Worm (Caenorhabditis elegans) whole organism, late embryonic: ENCODE data around the gene F45B8.5.

ENCODE experiments used
- C08G9.2 ChIP-seq: sonication (generic microtip); optimal IDR thresholded peaks from 2 replicates; lab custom pipeline; 2016; ENCODE audit warnings: mild to moderate bottlenecking, missing genetic modification characterization, moderate library complexity, missing compliant biosample characterization
- F13H6.1 ChIP-seq: sonication (generic microtip); optimal IDR thresholded peaks from 2 replicates; lab custom pipeline; 2016; ENCODE audit warnings: missing genetic modification characterization, missing compliant biosample characterization
- K02D7.2 ChIP-seq: sonication (generic microtip); optimal IDR thresholded peaks from 2 replicates; lab custom pipeline; 2017; ENCODE audit warnings: mild to moderate bottlenecking, missing genetic modification characterization, missing compliant biosample characterization
- Y22D7AL.16 ChIP-seq: sonication (generic microtip); optimal IDR thresholded peaks from 2 replicates; lab custom pipeline; 2016; ENCODE audit warnings: missing genetic modification characterization, missing compliant biosample characterization
- ahr-1 ChIP-seq: sonication (generic microtip); optimal IDR thresholded peaks from 2 replicates; lab custom pipeline; 2016; ENCODE audit warnings: missing genetic modification characterization, missing compliant biosample characterization
- ama-1 ChIP-seq: fragments of 150-350 bp; optimal IDR thresholded peaks from 2 replicates; lab custom pipeline; 2014
- ceh-18 ChIP-seq: sonication (generic microtip); optimal IDR thresholded peaks from 2 replicates; lab custom pipeline; 2016; ENCODE audit warnings: missing genetic modification characterization, missing compliant biosample characterization
- ceh-2 ChIP-seq: sonication (generic microtip); optimal IDR thresholded peaks from 2 replicates; lab custom pipeline; 2016; ENCODE audit warnings: missing genotype, missing genetic modification characterization, missing compliant biosample characterization
- ceh-22 ChIP-seq: sonication (generic microtip); optimal IDR thresholded peaks from 2 replicates; lab custom pipeline; 2017; ENCODE audit warnings: missing biosample characterization, missing genetic modification characterization
- ceh-31 ChIP-seq: sonication (generic microtip); optimal IDR thresholded peaks from 2 replicates; lab custom pipeline; 2016; ENCODE audit warnings: missing genetic modification characterization, missing compliant biosample characterization
- ceh-34 ChIP-seq: sonication (generic microtip); optimal IDR thresholded peaks from 2 replicates; lab custom pipeline; 2016; ENCODE audit warnings: mild to moderate bottlenecking, missing genetic modification characterization, missing compliant biosample characterization
- ceh-48 ChIP-seq: sonication (generic microtip); optimal IDR thresholded peaks from 2 replicates; lab custom pipeline; 2016; ENCODE audit warnings: missing genetic modification characterization, inconsistent platforms, missing compliant biosample characterization
- ceh-6 ChIP-seq: fragments of 200-800 bp; sonication (Bioruptor generic); optimal IDR thresholded peaks from 2 replicates; lab custom pipeline; 2018; ENCODE audit warnings: mild to moderate bottlenecking, missing genetic modification characterization, missing compliant biosample characterization
- ceh-9 ChIP-seq: sonication (generic microtip); optimal IDR thresholded peaks from 2 replicates; lab custom pipeline; 2016; ENCODE audit warnings: mild to moderate bottlenecking, missing genetic modification characterization, inconsistent platforms, missing compliant biosample characterization
- dmd-4 ChIP-seq: sonication (generic microtip); optimal IDR thresholded peaks from 2 replicates; lab custom pipeline; 2016; ENCODE audit warnings: borderline replicate concordance, missing genetic modification characterization, missing compliant biosample characterization
- dve-1 ChIP-seq: sonication (generic microtip); optimal IDR thresholded peaks from 2 replicates; lab custom pipeline; 2017; ENCODE audit warnings: antibody characterized with exemption, mild to moderate bottlenecking, missing genetic modification characterization, missing compliant biosample characterization
- elt-2 ChIP-seq: sonication (generic microtip); optimal IDR thresholded peaks from 2 replicates; lab custom pipeline; 2016; ENCODE audit warnings: missing genetic modification reagents, missing genetic modification characterization, missing compliant biosample characterization
- elt-4 ChIP-seq: sonication (generic microtip); optimal IDR thresholded peaks from 2 replicates; lab custom pipeline; 2016; ENCODE audit warnings: missing genetic modification characterization, missing compliant biosample characterization
- ets-4 ChIP-seq: sonication (generic microtip); optimal IDR thresholded peaks from 2 replicates; lab custom pipeline; 2016; ENCODE audit warnings: missing genetic modification characterization, missing compliant biosample characterization
- fkh-6 ChIP-seq: sonication (generic microtip); optimal IDR thresholded peaks from 2 replicates; lab custom pipeline; 2016; ENCODE audit warnings: missing genetic modification characterization, missing compliant biosample characterization
- gmeb-2 ChIP-seq: sonication (generic microtip); optimal IDR thresholded peaks from 2 replicates; lab custom pipeline; 2016; ENCODE audit warnings: missing genetic modification characterization, inconsistent platforms, missing compliant biosample characterization
- hlh-13 ChIP-seq: fragments of 200-800 bp; sonication (Bioruptor generic); optimal IDR thresholded peaks from 2 replicates; lab custom pipeline; 2018; ENCODE audit warnings: mild to moderate bottlenecking, missing genetic modification characterization, missing compliant biosample characterization
- hlh-30 ChIP-seq: sonication (generic microtip); optimal IDR thresholded peaks from 2 replicates; lab custom pipeline; 2017; ENCODE audit warnings: antibody characterized with exemption, missing genetic modification characterization, missing compliant biosample characterization; ENCODE audit not compliant: insufficient read depth
- hlh-6 ChIP-seq: sonication (generic microtip); optimal IDR thresholded peaks from 2 replicates; lab custom pipeline; 2016; ENCODE audit warnings: missing genotype, missing genetic modification characterization, missing compliant biosample characterization
- lim-6 ChIP-seq: sonication (generic microtip); optimal IDR thresholded peaks from 2 replicates; lab custom pipeline; 2016; ENCODE audit warnings: missing genetic modification characterization, missing compliant biosample characterization
- mec-3 ChIP-seq: sonication (generic microtip); optimal IDR thresholded peaks from 2 replicates; lab custom pipeline; 2016; ENCODE audit warnings: borderline replicate concordance, missing genetic modification characterization, missing compliant biosample characterization
- nfya-1 ChIP-seq: sonication (generic microtip); optimal IDR thresholded peaks from 2 replicates; lab custom pipeline; 2017; ENCODE audit warnings: missing genetic modification characterization, mild to moderate bottlenecking, missing compliant biosample characterization, antibody characterized with exemption, moderate library complexity
- nhr-11 ChIP-seq: fragments of 150-350 bp; optimal IDR thresholded peaks from 2 replicates; lab custom pipeline; 2014; ENCODE audit warnings: missing biosample characterization, missing genetic modification characterization
- npax-4 ChIP-seq: sonication (generic microtip); optimal IDR thresholded peaks from 2 replicates; lab custom pipeline; 2016; ENCODE audit warnings: missing genetic modification characterization, missing compliant biosample characterization
- odd-2 ChIP-seq: sonication (generic microtip); optimal IDR thresholded peaks from 2 replicates; lab custom pipeline; 2017; ENCODE audit warnings: antibody characterized with exemption, mild to moderate bottlenecking, missing genetic modification characterization, missing compliant biosample characterization
- pag-3 ChIP-seq: sonication (generic microtip); optimal IDR thresholded peaks from 2 replicates; lab custom pipeline; 2016; ENCODE audit warnings: missing compliant biosample characterization, missing genetic modification characterization, borderline replicate concordance
- pat-9 ChIP-seq: fragments of 200-800 bp; sonication (Bioruptor generic); optimal IDR thresholded peaks from 2 replicates; lab custom pipeline; 2018; ENCODE audit warnings: mild to moderate bottlenecking, missing genetic modification characterization, moderate library complexity, missing compliant biosample characterization
- pha-2 ChIP-seq: sonication (generic microtip); optimal IDR thresholded peaks from 2 replicates; lab custom pipeline; 2017; ENCODE audit warnings: mild to moderate bottlenecking, missing genetic modification characterization, missing compliant biosample characterization
- pqm-1 ChIP-seq: sonication (generic microtip); optimal IDR thresholded peaks from 2 replicates; lab custom pipeline; 2016; ENCODE audit warnings: missing genetic modification characterization, missing compliant biosample characterization
- pros-1 ChIP-seq: fragments of 150-350 bp; optimal IDR thresholded peaks from 2 replicates; lab custom pipeline; 2014; ENCODE audit warnings: missing biosample characterization, missing genetic modification reagents, missing genetic modification characterization
- ref-2 ChIP-seq: sonication (generic microtip); optimal IDR thresholded peaks from 2 replicates; lab custom pipeline; 2016; ENCODE audit warnings: missing genetic modification characterization, missing compliant biosample characterization
- sox-4 ChIP-seq: sonication (generic microtip); optimal IDR thresholded peaks from 2 replicates; lab custom pipeline; 2017; ENCODE audit warnings: mild to moderate bottlenecking, missing genetic modification characterization, inconsistent platforms, missing compliant biosample characterization
- syd-9 ChIP-seq: sonication (generic microtip); optimal IDR thresholded peaks from 2 replicates; lab custom pipeline; 2016; ENCODE audit warnings: mild to moderate bottlenecking, missing genetic modification characterization, moderate library complexity, missing compliant biosample characterization
- tbx-2 ChIP-seq: sonication (generic microtip); optimal IDR thresholded peaks from 2 replicates; lab custom pipeline; 2016; ENCODE audit warnings: missing genetic modification characterization, missing compliant biosample characterization
- ttx-3 ChIP-seq: sonication (generic microtip); optimal IDR thresholded peaks from 2 replicates; lab custom pipeline; 2016; ENCODE audit warnings: missing genetic modification reagents, missing genetic modification characterization, missing compliant biosample characterization
- unc-42 ChIP-seq: sonication (generic microtip); optimal IDR thresholded peaks from 2 replicates; lab custom pipeline; 2016; ENCODE audit warnings: missing genotype, missing genetic modification characterization, missing compliant biosample characterization
- unc-55 ChIP-seq: sonication (generic microtip); optimal IDR thresholded peaks from 2 replicates; lab custom pipeline; 2017; ENCODE audit warnings: missing biosample characterization, missing genetic modification reagents, missing genetic modification characterization
- unc-86 ChIP-seq: sonication (generic microtip); optimal IDR thresholded peaks from 2 replicates; lab custom pipeline; 2016; ENCODE audit warnings: missing genetic modification characterization, missing compliant biosample characterization
- ztf-16 ChIP-seq: sonication (generic microtip); optimal IDR thresholded peaks from 2 replicates; lab custom pipeline; 2017; ENCODE audit warnings: missing genetic modification characterization, missing compliant biosample characterization

F45B8.5 gene

DNA sequence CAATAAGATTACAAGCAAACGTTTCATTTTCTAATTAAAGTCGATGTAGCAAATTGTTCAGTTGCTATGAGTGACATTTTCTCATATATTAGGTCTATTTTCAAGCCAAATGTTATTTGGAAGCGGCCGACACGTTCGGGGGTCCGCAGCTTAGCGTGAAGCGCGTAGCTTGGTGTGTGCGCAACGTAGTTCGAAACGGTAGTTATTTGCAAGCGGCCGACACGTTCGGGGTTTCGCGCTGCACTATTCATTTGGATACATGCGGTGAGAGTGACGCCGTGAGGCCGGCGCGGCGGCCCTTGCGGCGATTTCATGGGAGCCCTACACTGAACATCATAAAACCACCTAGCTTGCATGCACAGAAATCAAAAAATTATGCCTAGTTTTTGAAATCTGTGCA, 22.3 kb downstream of the F45B8.5 start:
- TF ChIP-seq tbx-2 (tag; lab: Kevin White, UChicago), result no peak
- TF ChIP-seq pag-3, result no peak
- TF ChIP-seq odd-2 (tag; lab: Kevin White, UChicago), result no peak
- TF ChIP-seq dve-1 (tag; lab: Kevin White, UChicago), result no peak
- TF ChIP-seq fkh-6 (tag; lab: Kevin White, UChicago), result no peak
- no peak for TF ChIP-seq mec-3 (tag; lab: Kevin White, UChicago)
- no peak for TF ChIP-seq nfya-1 (tag; lab: Kevin White, UChicago)
- TF ChIP-seq pros-1 (tag; lab: Kevin White, UChicago), result no peak
- TF ChIP-seq Y22D7AL.16 (tag; lab: Kevin White, UChicago), result no peak
- no peak for TF ChIP-seq ceh-2 (tag; lab: Kevin White, UChicago)
- TF ChIP-seq ama-1, result no peak
- TF ChIP-seq dmd-4 (tag; lab: Kevin White, UChicago), result no peak
- no peak for TF ChIP-seq ceh-18
- no peak for TF ChIP-seq K02D7.2
- TF ChIP-seq pat-9 (tag; lab: Kevin White, UChicago), result no peak
- TF ChIP-seq elt-2 (tag; lab: Kevin White, UChicago), result no peak
- TF ChIP-seq sox-4, result no peak
- TF ChIP-seq ets-4 (tag; lab: Kevin White, UChicago), result no peak

- TF ChIP-seq ref-2 (tag; lab: Kevin White, UChicago) (no peak), ceh-2 (tag; lab: Kevin White, UChicago) (no peak), ahr-1 (tag; lab: Kevin White, UChicago) (no peak), ceh-9 (no peak), gmeb-2 (tag; lab: Kevin White, UChicago) (no peak), elt-2 (tag; lab: Kevin White, UChicago) (no peak), ceh-22 (tag; lab: Kevin White, UChicago) (no peak), lim-6 (tag; lab: Kevin White, UChicago) (no peak), F13H6.1 (no peak), ceh-31 (no peak), ztf-16 (tag; lab: Kevin White, UChicago) (no peak), hlh-6 (tag; lab: Kevin White, UChicago) (no peak), ttx-3 (tag; lab: Kevin White, UChicago) (no peak), hlh-13 (GFP tag; lab: Kevin White, UChicago) (no peak), hlh-30 (tag; lab: Kevin White, UChicago) (no peak), mec-3 (tag; lab: Kevin White, UChicago) (no peak), ceh-34 (tag; lab: Kevin White, UChicago) (no peak), elt-4 (no peak)
Measured at ce11 chrX:14991280-14991679, 25.4 kb downstream of the F45B8.5 start, which contains the start of gene iglr-1. Gene iglr-1 (minus strand): TSS chrX:14991380.

- TF ChIP-seq unc-42 (tag; lab: Kevin White, UChicago) (peak; percentile 71), pha-2 (tag; lab: Kevin White, UChicago) (no peak)
Measured at ce11 chrX:14993744-14994143, 27.9 kb downstream of the F45B8.5 start.

DNA sequence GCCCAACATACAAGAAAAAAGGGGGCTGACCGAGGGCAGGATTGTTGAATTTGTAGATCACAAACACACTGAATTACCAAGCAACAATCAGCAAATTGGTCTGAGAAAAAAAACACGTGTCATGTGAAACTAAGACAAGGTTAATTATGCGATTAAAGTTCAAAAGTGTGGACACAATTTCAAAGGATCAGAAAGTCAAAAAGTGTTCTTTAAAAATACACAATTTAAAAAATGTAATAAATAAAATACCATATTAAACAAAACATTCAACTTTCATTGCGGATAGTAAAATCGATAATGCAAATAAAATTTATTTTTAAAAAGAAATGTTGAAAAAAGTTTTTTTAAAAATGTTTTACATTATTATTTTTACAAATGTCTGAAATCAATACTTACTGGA, 33.2 kb downstream of the F45B8.5 start, which contains the start of gene cutl-3:
Gene cutl-3, minus strand, starts transcription at position 101 of the 400 bp plus-strand sequence.
- TF ChIP-seq unc-86 (tag; lab: Kevin White, UChicago), result no peak
- TF ChIP-seq ceh-18, result no peak
- TF ChIP-seq syd-9 (tag; lab: Kevin White, UChicago), result no peak
- TF ChIP-seq dmd-4 (tag; lab: Kevin White, UChicago), result no peak
- no peak for TF ChIP-seq ceh-48 (tag; lab: Kevin White, UChicago)
- TF ChIP-seq C08G9.2 (tag; lab: Kevin White, UChicago), result no peak
- TF ChIP-seq ahr-1 (tag; lab: Kevin White, UChicago), result no peak
- TF ChIP-seq ceh-34 (tag; lab: Kevin White, UChicago), result no peak
- TF ChIP-seq Y22D7AL.16 (tag; lab: Kevin White, UChicago), result no peak
- no peak for TF ChIP-seq nhr-11
- TF ChIP-seq fkh-6 (tag; lab: Kevin White, UChicago), result no peak
- no peak for TF ChIP-seq ceh-6
- no peak for TF ChIP-seq odd-2 (tag; lab: Kevin White, UChicago)
- TF ChIP-seq ama-1, result no peak
- no peak for TF ChIP-seq nfya-1 (tag; lab: Kevin White, UChicago)
- TF ChIP-seq sox-4, result no peak
- no peak for TF ChIP-seq unc-55
- no peak for TF ChIP-seq lim-6 (tag; lab: Kevin White, UChicago)
- TF ChIP-seq npax-4, result no peak
- TF ChIP-seq pqm-1 (tag; lab: Kevin White, UChicago), result no peak
